Fruit fly (Drosophila melanogaster) whole organism, adult: Measurements from ENCODE around the gene uncNacbeta.
A peak's percentile ranks its signal among the peaks of the same experiment; 100 is the strongest.

ENCODE experiments used
- CG11617 ChIP-seq: fragments of 200-800 bp; sonication (Bioruptor generic); optimal IDR thresholded peaks from 2 replicates; lab custom pipeline; 2017; ENCODE audit warnings: mild to moderate bottlenecking, missing biosample characterization, missing genetic modification reagents, missing genetic modification characterization
- CG12768 ChIP-seq: fragments of 200-800 bp; sonication (Bioruptor generic); optimal IDR thresholded peaks from 2 replicates; lab custom pipeline; 2017; ENCODE audit warnings: missing biosample characterization, missing genetic modification characterization, mild to moderate bottlenecking, moderate library complexity, missing genetic modification reagents
- CG14711 ChIP-seq: fragments of 200-800 bp; sonication (Bioruptor generic); optimal IDR thresholded peaks from 2 replicates; lab custom pipeline; 2018; ENCODE audit warnings: missing biosample characterization, mild to moderate bottlenecking, missing genetic modification characterization, moderate library complexity
- CG1620 ChIP-seq: fragments of 200-800 bp; sonication (Bioruptor generic); optimal IDR thresholded peaks from 2 replicates; lab custom pipeline; 2016; ENCODE audit warnings: missing biosample characterization, missing genetic modification characterization
- CG33017 ChIP-seq: fragments of 200-800 bp; sonication (Bioruptor generic); optimal IDR thresholded peaks from 2 replicates; lab custom pipeline; 2018; ENCODE audit warnings: missing biosample characterization, mild to moderate bottlenecking, missing genetic modification characterization, moderate library complexity
- CG5204 ChIP-seq: fragments of 200-800 bp; sonication (Bioruptor generic); optimal IDR thresholded peaks from 2 replicates; lab custom pipeline; 2016; ENCODE audit warnings: missing biosample characterization, missing genetic modification characterization
- CG7045 ChIP-seq: fragments of 200-800 bp; sonication (Bioruptor generic); optimal IDR thresholded peaks from 2 replicates; lab custom pipeline; 2017; ENCODE audit warnings: missing biosample characterization, mild to moderate bottlenecking, missing genetic modification characterization
- CG7101 ChIP-seq: fragments of 200-800 bp; sonication (Bioruptor generic); optimal IDR thresholded peaks from 2 replicates; lab custom pipeline; 2018; ENCODE audit warnings: missing biosample characterization, mild to moderate bottlenecking, missing genetic modification characterization, moderate library complexity
- Clk ChIP-seq: fragments of 200-800 bp; sonication (Bioruptor generic); optimal IDR thresholded peaks from 2 replicates; lab custom pipeline; 2017; ENCODE audit warnings: missing biosample characterization, missing genetic modification characterization
- Crg-1 ChIP-seq: fragments of 200-800 bp; sonication (Bioruptor generic); optimal IDR thresholded peaks from 2 replicates; lab custom pipeline; 2016; ENCODE audit warnings: missing biosample characterization, missing genetic modification characterization
- Hr96 ChIP-seq: fragments of 200-800 bp; sonication (Bioruptor generic); optimal IDR thresholded peaks from 2 replicates; lab custom pipeline; 2016; ENCODE audit warnings: missing biosample characterization, missing genetic modification characterization
- Mnt ChIP-seq: fragments of 200-800 bp; sonication (Bioruptor generic); optimal IDR thresholded peaks from 2 replicates; lab custom pipeline; 2016; ENCODE audit warnings: missing biosample characterization, mild to moderate bottlenecking, missing genetic modification characterization
- bab1 ChIP-seq: fragments of 200-800 bp; sonication (Bioruptor generic); optimal IDR thresholded peaks from 3 replicates; lab custom pipeline; 2019; ENCODE audit warnings: missing biosample characterization, mild to moderate bottlenecking, missing genetic modification characterization, moderate library complexity
- cic ChIP-seq: fragments of 200-800 bp; sonication (Bioruptor generic); optimal IDR thresholded peaks from 2 replicates; lab custom pipeline; 2017; ENCODE audit warnings: missing biosample characterization, mild to moderate bottlenecking, missing genetic modification characterization, moderate library complexity
- cnc ChIP-seq, 2 experiments: fragments of >200 bp; optimal IDR thresholded peaks; 2 replicates each; lab custom pipeline; 2017
- kay ChIP-seq: fragments of 200-800 bp; sonication (Bioruptor generic); peaks from one replicate; lab custom pipeline; 2016; ENCODE audit warnings: missing biosample characterization, missing genetic modification characterization, borderline replicate concordance
- ovo ChIP-seq: fragments of 200-800 bp; sonication (Bioruptor generic); optimal IDR thresholded peaks from 2 replicates; lab custom pipeline; 2016; ENCODE audit warnings: missing biosample characterization, missing genetic modification characterization
- pad ChIP-seq: fragments of 200-800 bp; sonication (Bioruptor generic); optimal IDR thresholded peaks from 3 replicates; lab custom pipeline; 2017; ENCODE audit warnings: missing biosample characterization, missing genetic modification characterization, mild to moderate bottlenecking, moderate library complexity, missing genetic modification reagents
- tj ChIP-seq: fragments of 200-800 bp; sonication (Bioruptor generic); optimal IDR thresholded peaks from 3 replicates; lab custom pipeline; 2017; ENCODE audit warnings: missing biosample characterization, mild to moderate bottlenecking, missing genetic modification characterization, moderate library complexity
- toe ChIP-seq: fragments of 200-800 bp; sonication (Bioruptor generic); optimal IDR thresholded peaks from 2 replicates; lab custom pipeline; 2016; ENCODE audit warnings: missing biosample characterization, missing genetic modification characterization

The uncNacbeta gene

dm6 chr2L:563314-563713 lies 305 bp downstream of the uncNacbeta start:
- TF ChIP-seq Hr96 (GFP tag; lab: Kevin White, UChicago) (no peak), Clk (GFP tag; lab: Kevin White, UChicago) (no peak), CG14711 (no peak), cnc (optimal IDR thresholded peaks at IDR 0.05; lab: Kevin White, UChicago) (no peak), tj (GFP tag; lab: Kevin White, UChicago) (no peak)

- TF ChIP-seq tj (GFP tag; lab: Kevin White, UChicago) (no peak), Crg-1 (no peak), CG7101 (tag; lab: Kevin White, UChicago) (no peak), CG5204 (GFP tag; lab: Kevin White, UChicago) (no peak), pad (GFP tag; lab: Kevin White, UChicago) (no peak), toe (no peak), cic (GFP tag; lab: Kevin White, UChicago) (no peak), CG11617 (no peak), Clk (GFP tag; lab: Kevin White, UChicago) (no peak), CG12768 (no peak), CG7045 (GFP tag; lab: Kevin White, UChicago) (no peak)
Measured at dm6 chr2L:559770-560567, 3.6 kb downstream of the uncNacbeta start, which contains the start of gene rempA. Gene rempA (minus strand): TSS chr2L:560310.

- TF ChIP-seq Crg-1 (no peak), kay (GFP tag; lab: Kevin White, UChicago) (no peak), pad (GFP tag; lab: Kevin White, UChicago) (no peak), cic (GFP tag; lab: Kevin White, UChicago) (peak; percentile 12), CG7045 (GFP tag; lab: Kevin White, UChicago) (peak; percentile 2), Mnt (GFP tag; lab: Kevin White, UChicago) (peak; percentile 43), CG14711 (no peak), tj (GFP tag; lab: Kevin White, UChicago) (peak; percentile 2), CG5204 (GFP tag; lab: Kevin White, UChicago) (no peak), CG1620 (GFP tag; lab: Kevin White, UChicago) (no peak), CG11617 (no peak), CG7101 (tag; lab: Kevin White, UChicago) (no peak), Clk (GFP tag; lab: Kevin White, UChicago) (no peak), bab1 (peak; percentile 14), ovo (GFP tag; lab: Kevin White, UChicago) (peak; percentile 24), CG12768 (no peak), toe (no peak), cnc (optimal IDR thresholded peaks at IDR 0.05; lab: Kevin White, UChicago) (peak in 1 of 2 experiments; percentile 94), Hr96 (GFP tag; lab: Kevin White, UChicago) (peak; percentile 46), CG33017 (tag; lab: Kevin White, UChicago) (no peak)
Measured at dm6 chr2L:559311-559710, 4.3 kb downstream of the uncNacbeta start, which contains the start of gene Tspo. Gene Tspo (plus strand): TSS chr2L:559612.

- peak; percentile 5 for TF ChIP-seq CG7045 (GFP tag; lab: Kevin White, UChicago)
- peak; percentile 72 for TF ChIP-seq CG12768
- no peak for TF ChIP-seq CG1620 (GFP tag; lab: Kevin White, UChicago)
- no peak for TF ChIP-seq toe
- peak; percentile 12 for TF ChIP-seq CG33017 (tag; lab: Kevin White, UChicago)
- TF ChIP-seq Mnt (GFP tag; lab: Kevin White, UChicago), result peak; percentile 55
- TF ChIP-seq Hr96 (GFP tag; lab: Kevin White, UChicago), result no peak
- no peak for TF ChIP-seq CG5204 (GFP tag; lab: Kevin White, UChicago)
- peak; percentile 56 for TF ChIP-seq CG11617
- peak; percentile 98 for TF ChIP-seq kay (GFP tag; lab: Kevin White, UChicago)
- TF ChIP-seq CG14711, result no peak
- TF ChIP-seq tj (GFP tag; lab: Kevin White, UChicago), result peak; percentile 19
- TF ChIP-seq pad (GFP tag; lab: Kevin White, UChicago), result peak; percentile 89
- TF ChIP-seq cic (GFP tag; lab: Kevin White, UChicago), result peak; percentile 96
- TF ChIP-seq CG7101 (tag; lab: Kevin White, UChicago), result peak; percentile 24
- no peak for TF ChIP-seq Clk (GFP tag; lab: Kevin White, UChicago)
- no peak for TF ChIP-seq cnc (optimal IDR thresholded peaks at IDR 0.05; lab: Kevin White, UChicago)
- TF ChIP-seq ovo (GFP tag; lab: Kevin White, UChicago), result no peak
- no peak for TF ChIP-seq Crg-1
- no peak for TF ChIP-seq bab1
Measured at dm6 chr2L:552432-552929, 11.1 kb downstream of the uncNacbeta start, which contains the start of gene Ets21C. Gene Ets21C (minus strand): TSS chr2L:552923.

- TF ChIP-seq ovo (GFP tag; lab: Kevin White, UChicago) (no peak), CG5204 (GFP tag; lab: Kevin White, UChicago) (no peak), CG33017 (tag; lab: Kevin White, UChicago) (no peak), toe (no peak), cnc (optimal IDR thresholded peaks at IDR 0.05; lab: Kevin White, UChicago) (no peak), cic (GFP tag; lab: Kevin White, UChicago) (no peak), CG7101 (tag; lab: Kevin White, UChicago) (no peak), CG7045 (GFP tag; lab: Kevin White, UChicago) (no peak), CG11617 (no peak), Mnt (GFP tag; lab: Kevin White, UChicago) (no peak), tj (GFP tag; lab: Kevin White, UChicago) (no peak), kay (GFP tag; lab: Kevin White, UChicago) (no peak), Crg-1 (no peak), bab1 (no peak), CG14711 (no peak), CG12768 (no peak), pad (GFP tag; lab: Kevin White, UChicago) (no peak), Hr96 (GFP tag; lab: Kevin White, UChicago) (no peak), CG1620 (GFP tag; lab: Kevin White, UChicago) (no peak)
Measured at dm6 chr2L:549637-550036, 14.0 kb downstream of the uncNacbeta start.
